Worm (Caenorhabditis elegans) whole organism, mixed stage, embryonic: ENCODE results near the gene dld-1.

Experiments
- ceh-83 ChIP-seq: fragments of 200-800 bp; sonication (Bioruptor generic); optimal IDR thresholded peaks from 2 replicates; lab custom pipeline; 2018; ENCODE audit warnings: mild to moderate bottlenecking, missing genetic modification characterization, missing compliant biosample characterization
- ces-1 ChIP-seq: fragments of 150-350 bp; optimal IDR thresholded peaks from 2 replicates; lab custom pipeline; 2014; ENCODE audit warnings: missing biosample characterization, missing genetic modification reagents, missing genetic modification characterization
- lin-13 ChIP-seq: fragments of 150-350 bp; optimal IDR thresholded peaks from 2 replicates; lab custom pipeline; 2014; ENCODE audit warnings: missing biosample characterization, missing genetic modification characterization
- lin-32 ChIP-seq: fragments of 200-800 bp; sonication (Bioruptor generic); optimal IDR thresholded peaks from 2 replicates; lab custom pipeline; 2018; ENCODE audit warnings: mild to moderate bottlenecking, missing genetic modification characterization, missing compliant biosample characterization
- lsy-2 ChIP-seq: fragments of 150-350 bp; optimal IDR thresholded peaks from 2 replicates; lab custom pipeline; 2014; ENCODE audit warnings: missing biosample characterization, missing genetic modification characterization
- nhr-12 ChIP-seq: fragments of 150-350 bp; optimal IDR thresholded peaks from 2 replicates; lab custom pipeline; 2014; ENCODE audit warnings: missing biosample characterization, missing genetic modification characterization
- nhr-237 ChIP-seq: fragments of 150-350 bp; optimal IDR thresholded peaks from 2 replicates; lab custom pipeline; 2014; ENCODE audit warnings: missing biosample characterization, missing genetic modification characterization
- nhr-28 ChIP-seq: fragments of 150-350 bp; optimal IDR thresholded peaks from 2 replicates; lab custom pipeline; 2014; ENCODE audit warnings: missing biosample characterization, missing genetic modification characterization
- nhr-76 ChIP-seq: sonication (generic microtip); optimal IDR thresholded peaks from 2 replicates; lab custom pipeline; 2017; ENCODE audit warnings: missing biosample characterization, missing genetic modification characterization
- snpc-4 ChIP-seq: fragments of 150-350 bp; optimal IDR thresholded peaks from 2 replicates; lab custom pipeline; 2014; ENCODE audit warnings: missing biosample characterization, missing genetic modification characterization
- sptf-1 ChIP-seq: sonication (generic microtip); optimal IDR thresholded peaks from 2 replicates; lab custom pipeline; 2017; ENCODE audit warnings: mild to moderate bottlenecking, missing genetic modification characterization, moderate library complexity, missing compliant biosample characterization
- unc-120 ChIP-seq: sonication (generic microtip); optimal IDR thresholded peaks from 2 replicates; lab custom pipeline; 2017; ENCODE audit warnings: missing genetic modification characterization, missing compliant biosample characterization; ENCODE audit not compliant: poor library complexity, severe bottlenecking
- unc-39 ChIP-seq: fragments of 150-350 bp; optimal IDR thresholded peaks from 2 replicates; lab custom pipeline; 2014; ENCODE audit warnings: missing biosample characterization, missing genetic modification characterization
- unc-62 ChIP-seq: fragments of 150-350 bp; optimal IDR thresholded peaks from 2 replicates; lab custom pipeline; 2014; ENCODE audit warnings: missing biosample characterization, missing genetic modification reagents, missing genetic modification characterization

DNA sequence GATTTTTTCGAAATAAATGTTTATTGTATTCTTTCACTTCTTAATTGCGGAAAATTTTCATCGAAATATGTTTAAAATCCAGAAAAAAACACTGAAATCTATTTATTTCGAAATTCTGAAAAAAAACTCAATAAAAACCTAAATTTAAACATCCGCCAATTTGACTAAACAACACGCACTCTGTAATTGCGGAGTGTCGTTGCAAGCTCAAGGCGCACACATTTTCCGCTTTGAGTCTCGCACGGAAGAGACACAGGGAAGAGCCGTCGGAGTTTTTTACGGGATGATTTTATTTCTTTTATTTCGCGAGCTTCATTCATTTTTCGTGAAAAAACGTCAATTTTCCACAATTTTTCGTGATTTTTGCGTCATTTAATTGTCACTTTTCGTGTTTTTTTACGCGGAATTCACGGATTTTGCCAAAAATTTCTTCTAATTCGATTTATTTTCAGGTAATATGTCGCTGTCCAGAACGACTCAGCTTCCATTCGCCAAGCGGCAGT, at the start of gene dld-1:
- TF ChIP-seq snpc-4 (tag; lab: Kevin White, UChicago) (no peak), nhr-237 (tag; lab: Kevin White, UChicago) (peak; percentile 98), lsy-2 (tag; lab: Kevin White, UChicago) (peak; percentile 92), lin-13 (tag; lab: Kevin White, UChicago) (peak; percentile 91), unc-62 (GFP tag; lab: Kevin White, UChicago) (peak; percentile 51), sptf-1 (tag; lab: Kevin White, UChicago) (peak; percentile 63), nhr-28 (tag; lab: Kevin White, UChicago) (no peak), unc-39 (tag; lab: Kevin White, UChicago) (no peak), ceh-83 (GFP tag; lab: Kevin White, UChicago) (no peak), nhr-76 (tag; lab: Kevin White, UChicago) (no peak), nhr-12 (tag; lab: Kevin White, UChicago) (no peak), lin-32 (no peak), unc-120 (tag; lab: Kevin White, UChicago) (peak; percentile 43), ces-1 (peak; percentile 98)
